Worm (Caenorhabditis elegans): Measurements from ENCODE around the gene gst-19.
A peak's percentile ranks its signal among the peaks of the same experiment; 100 is the strongest.

gst-19 gene

DNA sequence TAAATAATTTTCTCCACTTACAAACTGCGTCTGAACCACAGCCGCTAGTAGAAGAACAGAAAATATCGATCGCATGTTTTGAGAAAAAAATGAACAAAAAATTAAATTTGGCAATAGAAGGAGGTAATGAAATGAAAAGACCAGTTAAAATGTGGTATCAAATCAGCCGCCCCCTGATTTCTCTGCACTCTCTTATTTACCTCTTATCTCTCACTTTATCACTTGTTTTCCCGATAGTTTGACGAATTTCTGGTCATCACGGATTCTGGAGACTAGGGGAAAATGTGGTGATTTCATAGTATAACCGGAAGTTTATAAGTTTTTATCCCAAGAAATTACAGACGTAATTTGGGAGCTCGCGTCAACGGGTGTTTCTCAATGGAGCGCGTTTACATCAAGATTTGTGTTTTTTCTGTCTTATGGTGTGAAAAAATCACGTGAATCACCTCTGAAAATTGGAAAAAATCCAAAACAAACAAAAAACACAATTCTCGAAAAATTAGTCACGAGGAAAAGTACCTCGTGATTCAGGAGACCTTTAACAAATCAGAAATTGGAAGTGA, 33.2 kb downstream of the gst-19 start, which contains the start of gene clec-146:
Gene clec-146 (minus strand): TSS at position 116 of the 563 bp plus-strand sequence.
- TF ChIP-seq hlh-30 (tag; optimal IDR thresholded peaks at IDR 0.05; ENCODE audit: insufficient read depth) (peak; percentile 23), ref-2 (tag; optimal IDR thresholded peaks at IDR 0.05) (no peak)

ce11 chrII:13590461-13590860, 36.5 kb downstream of the gst-19 start, which contains the start of gene clec-145:
clec-145 (minus strand) TSS chrII:13590561.
- TF ChIP-seq nfya-1 (tag; optimal IDR thresholded peaks at IDR 0.05) (no peak), ceh-9 (tag; optimal IDR thresholded peaks at IDR 0.05) (no peak), madf-2 (tag; optimal IDR thresholded peaks at IDR 0.05) (no peak), ahr-1 (tag; optimal IDR thresholded peaks at IDR 0.05) (no peak), ceh-48 (tag; optimal IDR thresholded peaks at IDR 0.05) (no peak), hlh-13 (GFP tag; optimal IDR thresholded peaks at IDR 0.05) (no peak), elt-2 (tag; optimal IDR thresholded peaks at IDR 0.05) (no peak), hlh-30 (tag; optimal IDR thresholded peaks at IDR 0.05; ENCODE audit: insufficient read depth) (no peak), fkh-6 (tag; optimal IDR thresholded peaks at IDR 0.05) (no peak), ceh-34 (tag; optimal IDR thresholded peaks at IDR 0.05) (no peak), lim-6 (tag; optimal IDR thresholded peaks at IDR 0.05) (no peak), ceh-18 (tag; optimal IDR thresholded peaks at IDR 0.05) (no peak), ceh-14 (tag; optimal IDR thresholded peaks at IDR 0.05) (no peak)

DNA sequence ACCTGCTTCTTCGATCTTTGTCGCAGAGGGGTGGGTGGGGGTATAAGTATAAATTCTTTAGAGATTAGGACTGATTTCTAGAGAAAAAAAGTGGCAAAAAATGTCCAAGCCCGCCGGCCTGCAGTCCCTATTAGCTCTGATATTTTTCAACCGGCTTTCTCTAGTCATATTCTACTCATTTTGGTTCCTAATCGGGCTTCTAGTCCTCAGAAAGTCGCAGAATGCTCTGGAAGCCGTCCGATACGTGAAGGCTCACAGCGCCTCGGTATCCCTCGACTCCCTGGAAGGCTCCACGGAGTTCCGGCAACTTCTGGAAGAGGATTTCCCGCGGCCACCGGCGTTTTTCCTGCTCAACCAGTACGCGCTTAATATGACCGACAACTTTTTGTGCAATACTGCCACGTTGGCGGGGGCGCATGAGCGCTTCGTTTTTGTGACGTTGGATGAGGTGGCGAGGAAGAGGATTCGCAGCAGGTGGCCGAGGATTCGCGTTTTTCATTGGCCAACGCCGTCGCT, 41.2 kb downstream of the gst-19 start, which contains the start of gene Y48E1B.8:
Gene Y48E1B.8 (plus strand): TSS at position 51 of the 516 bp plus-strand sequence.
- TF ChIP-seq nhr-11 (tag; optimal IDR thresholded peaks at IDR 0.05) (no peak), unc-3 (GFP tag; conservative IDR thresholded peaks at IDR 0.05) (no peak), unc-3 (tag; optimal IDR thresholded peaks at IDR 0.05) (no peak), pha-4 (tag; optimal IDR thresholded peaks at IDR 0.05) (no peak), che-1 (tag; optimal IDR thresholded peaks at IDR 0.05) (no peak), hlh-30 (tag; optimal IDR thresholded peaks at IDR 0.05; ENCODE audit: insufficient read depth) (no peak), nhr-232 (tag; optimal IDR thresholded peaks at IDR 0.05) (no peak), eyg-1 (tag; optimal IDR thresholded peaks at IDR 0.05) (no peak), C08G9.2 (tag; optimal IDR thresholded peaks at IDR 0.05) (peak; percentile 14)

All from whole organism, late embryonic.